Worm (Caenorhabditis elegans): ENCODE data around the gene hacd-1.

Gene hacd-1

DNA sequence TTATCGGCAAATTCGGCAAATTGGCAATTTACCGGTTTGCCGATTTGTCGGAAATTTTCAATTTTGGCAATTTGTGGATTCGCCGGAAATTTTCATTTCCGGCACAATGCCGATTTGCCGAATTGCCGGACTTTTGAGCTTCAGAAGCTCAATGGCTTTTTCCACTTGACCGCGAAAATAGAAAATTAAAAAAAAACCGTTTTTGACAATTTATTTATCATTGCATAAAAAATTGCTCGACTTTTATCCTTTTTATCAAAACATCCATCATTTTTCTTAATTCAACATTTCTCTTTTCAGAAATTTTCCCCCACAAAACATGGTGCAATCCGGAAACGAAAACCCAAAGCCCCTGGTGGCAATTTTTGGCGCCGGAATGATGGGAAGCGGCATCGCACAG, at the start of gene hacd-1:
TSS of gene hacd-1 (plus strand) at position 301 of the 400 bp plus-strand sequence.
- TF ChIP-seq mep-1 (tag; optimal IDR thresholded peaks at IDR 0.05) (no peak), unc-62 (GFP tag; optimal IDR thresholded peaks at IDR 0.05) (no peak), nhr-12 (tag; optimal IDR thresholded peaks at IDR 0.05) (no peak), ceh-39 (tag; optimal IDR thresholded peaks at IDR 0.05) (no peak), zip-8 (tag; optimal IDR thresholded peaks at IDR 0.05) (no peak), ceh-43 (GFP tag; optimal IDR thresholded peaks at IDR 0.05) (no peak), ztf-11 (tag; optimal IDR thresholded peaks at IDR 0.05) (no peak), mls-2 (tag; optimal IDR thresholded peaks at IDR 0.05) (no peak), pha-4 (tag; optimal IDR thresholded peaks at IDR 0.05) (no peak), sem-2 (GFP tag; optimal IDR thresholded peaks at IDR 0.05) (no peak), tbx-8 (GFP tag; optimal IDR thresholded peaks at IDR 0.05) (no peak), nhr-237 (tag; optimal IDR thresholded peaks at IDR 0.05) (no peak), snpc-4 (tag; optimal IDR thresholded peaks at IDR 0.05) (no peak), ham-2 (GFP tag; optimal IDR thresholded peaks at IDR 0.05) (no peak)

DNA sequence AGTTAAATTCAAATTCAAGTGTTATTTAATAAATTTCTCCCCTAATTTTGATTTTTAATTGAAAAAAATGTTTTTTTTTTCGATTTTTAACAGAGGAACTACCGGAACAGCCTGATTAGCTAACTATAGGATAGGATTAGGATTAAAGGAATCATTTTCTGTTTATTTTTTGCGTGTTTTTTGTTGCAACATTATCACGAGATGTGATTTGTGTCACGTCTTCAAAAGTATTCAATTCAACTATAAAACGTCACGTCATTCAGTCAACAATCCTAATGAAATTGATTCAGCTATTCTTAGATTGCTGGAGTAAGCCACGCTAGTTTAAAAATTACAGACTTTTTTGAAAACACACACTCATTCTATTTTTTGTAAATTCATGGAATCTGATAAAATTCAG, 49.4 kb upstream of the hacd-1 start:
- TF ChIP-seq ceh-43 (GFP tag; optimal IDR thresholded peaks at IDR 0.05) (no peak), nhr-76 (tag; optimal IDR thresholded peaks at IDR 0.05) (no peak), ces-1 (GFP tag; optimal IDR thresholded peaks at IDR 0.05) (no peak), unc-120 (tag; optimal IDR thresholded peaks at IDR 0.05; ENCODE audit: poor library complexity, severe bottlenecking) (no peak), mep-1 (tag; optimal IDR thresholded peaks at IDR 0.05) (no peak), ham-2 (GFP tag; optimal IDR thresholded peaks at IDR 0.05) (no peak), lin-13 (tag; optimal IDR thresholded peaks at IDR 0.05) (no peak), ztf-11 (tag; optimal IDR thresholded peaks at IDR 0.05) (no peak), bed-3 (GFP tag; optimal IDR thresholded peaks at IDR 0.05) (no peak), M03D4.4 (tag; optimal IDR thresholded peaks at IDR 0.05) (no peak), hlh-1 (tag; optimal IDR thresholded peaks at IDR 0.05) (no peak), tbx-8 (GFP tag; optimal IDR thresholded peaks at IDR 0.05) (no peak), mls-2 (tag; optimal IDR thresholded peaks at IDR 0.05) (no peak), cnd-1 (tag; optimal IDR thresholded peaks at IDR 0.05) (no peak), unc-39 (tag; optimal IDR thresholded peaks at IDR 0.05) (no peak), nhr-2 (tag; optimal IDR thresholded peaks at IDR 0.05) (no peak), unc-62 (GFP tag; optimal IDR thresholded peaks at IDR 0.05) (no peak), nhr-12 (tag; optimal IDR thresholded peaks at IDR 0.05) (no peak)

DNA sequence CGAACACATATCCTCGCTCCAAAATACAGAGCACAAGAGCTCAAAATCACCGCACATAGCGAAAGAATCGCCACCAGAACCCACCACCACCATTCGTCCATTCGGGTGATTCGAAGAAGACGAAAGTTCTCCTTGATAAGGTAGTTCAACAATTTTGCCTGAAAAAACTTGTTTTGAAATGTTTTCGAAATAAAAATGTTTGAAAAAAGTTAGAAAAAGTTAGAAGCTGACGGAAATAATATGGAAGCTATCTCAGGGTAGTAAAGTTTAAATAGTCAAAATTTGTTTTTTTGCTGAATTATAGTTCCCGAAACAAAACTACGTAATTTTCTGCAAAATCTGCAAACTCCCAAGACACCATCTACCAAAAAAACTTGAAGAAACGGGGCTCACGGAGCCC, 48.7 kb upstream of the hacd-1 start, which contains the start of gene snt-5:
TSS of gene snt-5 (minus strand) at position 101 of the 400 bp plus-strand sequence.
- TF ChIP-seq ham-2 (GFP tag; optimal IDR thresholded peaks at IDR 0.05): no peak
- TF ChIP-seq ztf-11 (tag; optimal IDR thresholded peaks at IDR 0.05): no peak
- TF ChIP-seq elt-3 (tag; optimal IDR thresholded peaks at IDR 0.05): no peak
- no peak for TF ChIP-seq elt-1 (tag; optimal IDR thresholded peaks at IDR 0.05; ENCODE audit: borderline replicate concordance, insufficient read depth)
- no peak for TF ChIP-seq M03D4.4 (tag; optimal IDR thresholded peaks at IDR 0.05)
- no peak for TF ChIP-seq ces-1 (GFP tag; optimal IDR thresholded peaks at IDR 0.05)
- TF ChIP-seq unc-120 (tag; optimal IDR thresholded peaks at IDR 0.05; ENCODE audit: poor library complexity, severe bottlenecking): no peak
- TF ChIP-seq snpc-4 (tag; optimal IDR thresholded peaks at IDR 0.05): no peak
- no peak for TF ChIP-seq ceh-43 (GFP tag; optimal IDR thresholded peaks at IDR 0.05)
- TF ChIP-seq drap-1 (GFP tag; optimal IDR thresholded peaks at IDR 0.05): no peak
- no peak for TF ChIP-seq cnd-1 (tag; optimal IDR thresholded peaks at IDR 0.05)
- TF ChIP-seq ceh-83 (GFP tag; optimal IDR thresholded peaks at IDR 0.05): no peak
- no peak for TF ChIP-seq mab-5 (tag; optimal IDR thresholded peaks at IDR 0.05)
- TF ChIP-seq bed-3 (GFP tag; optimal IDR thresholded peaks at IDR 0.05): no peak
- TF ChIP-seq sem-2 (GFP tag; optimal IDR thresholded peaks at IDR 0.05): no peak
- TF ChIP-seq pha-4 (tag; optimal IDR thresholded peaks at IDR 0.05): no peak
- TF ChIP-seq sptf-1 (tag; optimal IDR thresholded peaks at IDR 0.05): no peak
- no peak for TF ChIP-seq nhr-12 (tag; optimal IDR thresholded peaks at IDR 0.05)
- TF ChIP-seq unc-62 (GFP tag; optimal IDR thresholded peaks at IDR 0.05): no peak

DNA sequence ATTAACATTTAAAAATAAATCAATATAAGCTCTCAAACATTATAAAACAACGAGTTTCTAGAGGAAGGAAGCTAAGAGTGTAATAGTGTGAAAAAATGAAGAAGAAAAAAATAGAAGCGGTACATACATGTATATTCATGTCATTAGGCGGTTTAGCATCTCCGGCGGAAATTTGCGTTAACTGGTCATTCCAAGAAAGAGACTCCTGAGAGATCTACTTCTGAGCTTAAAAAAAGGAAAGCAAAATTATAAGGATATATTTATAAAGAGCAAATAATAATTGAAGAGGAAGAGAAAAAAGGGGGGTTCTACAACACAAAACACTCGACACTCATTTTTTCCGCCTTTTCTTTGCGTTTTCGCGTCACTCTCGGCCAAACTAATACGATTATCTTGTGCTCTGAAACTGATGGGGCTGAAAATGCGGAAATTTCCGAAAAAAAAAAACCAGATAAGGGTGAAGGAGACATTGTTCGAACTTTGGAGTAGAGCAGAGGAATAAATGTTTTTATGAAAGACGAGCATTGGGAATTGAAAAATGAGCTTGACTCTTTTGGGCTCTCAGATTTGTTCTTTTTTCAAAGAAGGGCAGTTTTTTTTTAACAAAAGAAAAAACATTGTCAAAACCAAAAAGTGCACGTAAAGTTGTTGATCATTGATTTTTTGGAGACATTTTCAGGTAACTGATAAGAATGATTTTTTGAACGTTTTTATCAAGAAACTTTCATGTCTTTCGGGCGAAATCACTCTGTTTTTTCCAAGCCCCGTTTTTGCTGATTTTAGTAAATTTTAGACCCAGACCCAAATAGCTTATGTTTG, 45.3 kb upstream of the hacd-1 start:
- no peak for TF ChIP-seq nhr-237 (tag; optimal IDR thresholded peaks at IDR 0.05)
- TF ChIP-seq nhr-28 (tag; optimal IDR thresholded peaks at IDR 0.05): no peak
- no peak for TF ChIP-seq snpc-4 (tag; optimal IDR thresholded peaks at IDR 0.05)
- no peak for TF ChIP-seq lin-32 (GFP tag; optimal IDR thresholded peaks at IDR 0.05)
- TF ChIP-seq elt-1 (tag; optimal IDR thresholded peaks at IDR 0.05; ENCODE audit: borderline replicate concordance, insufficient read depth): no peak
- TF ChIP-seq bed-3 (GFP tag; optimal IDR thresholded peaks at IDR 0.05): no peak
- no peak for TF ChIP-seq sem-2 (GFP tag; optimal IDR thresholded peaks at IDR 0.05)
- no peak for TF ChIP-seq zip-8 (tag; optimal IDR thresholded peaks at IDR 0.05)
- TF ChIP-seq drap-1 (GFP tag; optimal IDR thresholded peaks at IDR 0.05): no peak
- TF ChIP-seq ceh-83 (GFP tag; optimal IDR thresholded peaks at IDR 0.05): no peak
- no peak for TF ChIP-seq elt-3 (tag; optimal IDR thresholded peaks at IDR 0.05)
- TF ChIP-seq hlh-1 (tag; optimal IDR thresholded peaks at IDR 0.05): no peak
- TF ChIP-seq flh-1 (GFP tag; optimal IDR thresholded peaks at IDR 0.05): no peak
- no peak for TF ChIP-seq lin-13 (tag; optimal IDR thresholded peaks at IDR 0.05)
- no peak for TF ChIP-seq mls-2 (tag; optimal IDR thresholded peaks at IDR 0.05)
- TF ChIP-seq ces-1 (GFP tag; optimal IDR thresholded peaks at IDR 0.05): no peak
